Worm (Caenorhabditis elegans): ENCODE results near the gene rsp-4.

ce11 chrII:5418929-5419328 is 30.3 kb upstream of the rsp-4 start, which contains the start of gene EEED8.15:
- TF ChIP-seq him-1 (tag; optimal IDR thresholded peaks at IDR 0.05) (no peak), dao-5 (tag; optimal IDR thresholded peaks at IDR 0.05) (no peak)
